Worm (Caenorhabditis elegans) whole organism, young adult: Measurements from ENCODE around the gene nhr-255.

Experiments used
- B0336.3 ChIP-seq: fragments of 200-800 bp; sonication (Bioruptor generic); IDR thresholded peaks from 2 replicates; pipeline ENCODE4 v1.3.6; 2022; ENCODE audit warnings: missing genetic modification characterization, missing compliant biosample characterization
- F22D6.2 ChIP-seq: sonication (generic microtip); optimal IDR thresholded peaks from 2 replicates; lab custom pipeline; 2016; ENCODE audit warnings: mild to moderate bottlenecking, missing genetic modification characterization, missing compliant biosample characterization
- F33H1.4 ChIP-seq: fragments of 200-800 bp; sonication (Bioruptor generic); IDR thresholded peaks from 2 replicates; pipeline ENCODE4 v1.3.6; 2022; ENCODE audit warnings: missing genetic modification reagents, missing genetic modification characterization, missing compliant biosample characterization
- F39B2.1 ChIP-seq: fragments of 200-800 bp; sonication (Bioruptor generic); IDR thresholded peaks from 2 replicates; pipeline ENCODE4 v1.3.6; 2022; ENCODE audit warnings: missing genetic modification reagents, missing genetic modification characterization, missing compliant biosample characterization
- K12H6.12 ChIP-seq: fragments of 200-800 bp; sonication (Bioruptor generic); optimal IDR thresholded peaks from 2 replicates; lab custom pipeline; 2018; ENCODE audit warnings: mild to moderate bottlenecking, missing genetic modification characterization, missing compliant biosample characterization
- Y53G8AR.9 ChIP-seq: fragments of 200-800 bp; sonication (Bioruptor generic); conservative IDR thresholded peaks from 2 replicates; pipeline ENCODE4 v1.3.6; 2022; ENCODE audit warnings: missing genetic modification reagents, missing genetic modification characterization, missing compliant biosample characterization
- Y56A3A.18 ChIP-seq: fragments of 200-800 bp; sonication (Bioruptor generic); IDR thresholded peaks from 2 replicates; pipeline ENCODE4 v1.3.6; 2022; ENCODE audit warnings: missing genetic modification reagents, missing genetic modification characterization, missing compliant biosample characterization
- aptf-3 ChIP-seq: fragments of 200-800 bp; sonication (Bioruptor generic); IDR thresholded peaks from 2 replicates; pipeline ENCODE4 v1.3.6; 2022; ENCODE audit warnings: missing genetic modification characterization, missing compliant biosample characterization
- atf-7 ChIP-seq: sonication (generic microtip); optimal IDR thresholded peaks from 2 replicates; lab custom pipeline; 2017; ENCODE audit warnings: mild to moderate bottlenecking, missing genetic modification characterization, missing compliant biosample characterization
- attf-3 ChIP-seq: fragments of 200-800 bp; sonication (Bioruptor generic); conservative IDR thresholded peaks from 2 replicates; pipeline ENCODE4 v1.3.6; 2022; ENCODE audit warnings: missing genetic modification reagents, missing genetic modification characterization, missing compliant biosample characterization
- attf-5 ChIP-seq: fragments of 200-800 bp; sonication (Bioruptor generic); optimal IDR thresholded peaks from 2 replicates; lab custom pipeline; 2018; ENCODE audit warnings: mild to moderate bottlenecking, missing genetic modification characterization, missing compliant biosample characterization
- attf-6 ChIP-seq: fragments of 200-800 bp; sonication (Bioruptor generic); IDR thresholded peaks from 2 replicates; pipeline ENCODE4 v1.3.6; 2022; ENCODE audit warnings: missing genetic modification reagents, missing genetic modification characterization, missing compliant biosample characterization
- bed-1 ChIP-seq: fragments of 200-800 bp; sonication (Bioruptor generic); IDR thresholded peaks from 2 replicates; pipeline ENCODE4 v1.3.6; 2022; ENCODE audit warnings: missing genetic modification reagents, missing genetic modification characterization, missing compliant biosample characterization
- bed-2 ChIP-seq: fragments of 200-800 bp; sonication (Bioruptor generic); IDR thresholded peaks from 2 replicates; pipeline ENCODE4 v1.3.6; 2022; ENCODE audit warnings: missing genetic modification reagents, missing genetic modification characterization, missing compliant biosample characterization
- cebp-1 ChIP-seq, 2 experiments: fragments of 200-800 bp in 1 of 2; sonication (Bioruptor generic) in 1 of 2; sonication (generic microtip) in 1 of 2; IDR thresholded peaks in 1 of 2; optimal IDR thresholded peaks in 1 of 2; 2 replicates each; pipeline versions ENCODE4 v1.3.6 to Lab custom; 2017 to 2022; ENCODE audit warnings: missing compliant biosample characterization in 2 of 2, missing genetic modification characterization in 2 of 2, mild to moderate bottlenecking in 1 of 2, missing genetic modification reagents in 1 of 2, moderate library complexity in 1 of 2
- ceh-27 ChIP-seq: fragments of 200-800 bp; sonication (Bioruptor generic); optimal IDR thresholded peaks from 2 replicates; lab custom pipeline; 2018; ENCODE audit warnings: mild to moderate bottlenecking, missing genetic modification characterization, moderate library complexity, missing compliant biosample characterization
- ceh-40 ChIP-seq: fragments of 200-800 bp; sonication (Bioruptor generic); IDR thresholded peaks from 2 replicates; pipeline ENCODE4 v1.3.6; 2022; ENCODE audit warnings: missing genetic modification characterization, missing compliant biosample characterization
- ceh-91 ChIP-seq: fragments of 200-800 bp; sonication (Bioruptor generic); IDR thresholded peaks from 2 replicates; pipeline ENCODE4 v1.3.6; 2022; ENCODE audit warnings: missing genetic modification reagents, missing genetic modification characterization, missing compliant biosample characterization
- dox-1 ChIP-seq: fragments of 200-800 bp; sonication (Bioruptor generic); IDR thresholded peaks from 2 replicates; pipeline ENCODE4 v1.3.6; 2022; ENCODE audit warnings: missing genetic modification reagents, missing genetic modification characterization, missing compliant biosample characterization
- dpl-1 ChIP-seq: fragments of 150-350 bp; optimal IDR thresholded peaks from 2 replicates; lab custom pipeline; 2014; ENCODE audit warnings: missing biosample characterization, missing genetic modification reagents, missing genetic modification characterization
- egrh-3 ChIP-seq: fragments of 200-800 bp; sonication (Bioruptor generic); IDR thresholded peaks from 2 replicates; pipeline ENCODE4 v1.3.6; 2022; ENCODE audit warnings: missing genetic modification reagents, missing genetic modification characterization, missing compliant biosample characterization
- fkh-3 ChIP-seq: sonication (generic microtip); optimal IDR thresholded peaks from 2 replicates; lab custom pipeline; 2016; ENCODE audit warnings: mild to moderate bottlenecking, missing genetic modification characterization, missing compliant biosample characterization
- him-1 ChIP-seq: sonication (generic microtip); optimal IDR thresholded peaks from 2 replicates; lab custom pipeline; 2016; ENCODE audit warnings: missing genotype, missing genetic modification reagents, missing genetic modification characterization, missing compliant biosample characterization
- hlh-12 ChIP-seq: sonication (generic microtip); optimal IDR thresholded peaks from 2 replicates; lab custom pipeline; 2016; ENCODE audit warnings: missing genetic modification characterization, missing compliant biosample characterization
- hmg-20 ChIP-seq: fragments of 200-800 bp; sonication (Bioruptor generic); IDR thresholded peaks from 2 replicates; pipeline ENCODE4 v1.3.6; 2022; ENCODE audit warnings: missing genetic modification reagents, missing genetic modification characterization, missing compliant biosample characterization
- lin-40 ChIP-seq: sonication (generic microtip); optimal IDR thresholded peaks from 2 replicates; lab custom pipeline; 2016; ENCODE audit warnings: missing genetic modification characterization, mild to moderate bottlenecking, missing compliant biosample characterization, missing genotype, missing genetic modification reagents
- lir-1 ChIP-seq: fragments of 200-800 bp; sonication (Bioruptor generic); conservative IDR thresholded peaks from 2 replicates; pipeline ENCODE4 v1.3.6; 2022; ENCODE audit warnings: missing genetic modification reagents, missing genetic modification characterization, missing compliant biosample characterization
- lsy-27 ChIP-seq: sonication (generic microtip); optimal IDR thresholded peaks from 2 replicates; lab custom pipeline; 2017; ENCODE audit warnings: missing genetic modification characterization, mild to moderate bottlenecking, missing compliant biosample characterization, antibody characterized with exemption, missing genotype, borderline replicate concordance; ENCODE audit not compliant: insufficient read depth
- madf-6 ChIP-seq: fragments of 200-800 bp; sonication (Bioruptor generic); IDR thresholded peaks from 2 replicates; pipeline ENCODE4 v1.3.6; 2022; ENCODE audit warnings: missing genetic modification reagents, missing genetic modification characterization, missing compliant biosample characterization
- mcd-1 ChIP-seq: fragments of 200-800 bp; sonication (Bioruptor generic); IDR thresholded peaks from 2 replicates; pipeline ENCODE4 v1.3.6; 2022; ENCODE audit warnings: missing genetic modification reagents, missing genetic modification characterization, missing compliant biosample characterization
- mxl-1 ChIP-seq: sonication (generic microtip); optimal IDR thresholded peaks from 2 replicates; lab custom pipeline; 2016; ENCODE audit warnings: missing genetic modification characterization, missing compliant biosample characterization
- nfya-1 ChIP-seq: sonication (generic microtip); optimal IDR thresholded peaks from 2 replicates; lab custom pipeline; 2017; ENCODE audit warnings: antibody characterized with exemption, missing compliant biosample characterization, missing genetic modification characterization, borderline replicate concordance; ENCODE audit not compliant: insufficient read depth
- nfya-2 ChIP-seq: fragments of 200-800 bp; sonication (Bioruptor generic); IDR thresholded peaks from 2 replicates; pipeline ENCODE4 v1.3.6; 2022; ENCODE audit warnings: missing genetic modification reagents, missing genetic modification characterization, missing compliant biosample characterization
- nfyb-1 ChIP-seq: fragments of 200-800 bp; sonication (Bioruptor generic); IDR thresholded peaks from 2 replicates; pipeline ENCODE4 v1.3.6; 2022; ENCODE audit warnings: missing genetic modification reagents, missing genetic modification characterization, missing compliant biosample characterization
- nhr-120 ChIP-seq: fragments of 200-800 bp; sonication (Bioruptor generic); IDR thresholded peaks from 2 replicates; pipeline ENCODE4 v1.3.6; 2022; ENCODE audit warnings: missing genetic modification characterization, missing compliant biosample characterization
- nhr-179 ChIP-seq: sonication (generic microtip); optimal IDR thresholded peaks from 2 replicates; lab custom pipeline; 2016; ENCODE audit warnings: mild to moderate bottlenecking, missing genetic modification characterization, missing compliant biosample characterization
- nhr-80 ChIP-seq: sonication (generic microtip); optimal IDR thresholded peaks from 2 replicates; lab custom pipeline; 2016; ENCODE audit warnings: missing genetic modification characterization, missing compliant biosample characterization
- rcor-1 ChIP-seq: fragments of 200-800 bp; sonication (Bioruptor generic); IDR thresholded peaks from 2 replicates; pipeline ENCODE4 v1.3.6; 2022; ENCODE audit warnings: missing genetic modification reagents, missing genetic modification characterization, missing compliant biosample characterization
- rec-8 ChIP-seq, 2 experiments: sonication (generic microtip); optimal IDR thresholded peaks; 2 replicates each; lab custom pipeline; 2016; ENCODE audit warnings: mild to moderate bottlenecking in 2 of 2, missing genetic modification characterization in 2 of 2, missing genetic modification reagents in 2 of 2, missing genotype in 2 of 2, missing biosample characterization in 1 of 2, missing compliant biosample characterization in 1 of 2, moderate library complexity in 1 of 2
- sdz-38 ChIP-seq: sonication (generic microtip); optimal IDR thresholded peaks from 2 replicates; lab custom pipeline; 2016; ENCODE audit warnings: missing genotype, missing genetic modification characterization, missing compliant biosample characterization
- snpc-3.4 ChIP-seq: sonication (generic microtip); optimal IDR thresholded peaks from 2 replicates; lab custom pipeline; 2017; ENCODE audit warnings: missing genetic modification characterization, mild to moderate bottlenecking, missing compliant biosample characterization, antibody characterized with exemption, moderate library complexity, missing genotype, missing genetic modification reagents
- snpc-4 ChIP-seq, 5 experiments: fragments of 150-350 bp in 1 of 5; sonication (generic microtip) in 4 of 5; optimal IDR thresholded peaks; 2 replicates each; lab custom pipeline; 2014 to 2018; ENCODE audit warnings: missing genetic modification characterization in 5 of 5, missing biosample characterization in 3 of 5, antibody characterized with exemption in 2 of 5, mild to moderate bottlenecking in 2 of 5, missing compliant biosample characterization in 2 of 5, missing genotype in 2 of 5, moderate library complexity in 2 of 5, missing genetic modification reagents in 1 of 5
- somi-1 ChIP-seq: fragments of 200-800 bp; sonication (Bioruptor generic); optimal IDR thresholded peaks from 2 replicates; lab custom pipeline; 2018; ENCODE audit warnings: mild to moderate bottlenecking, missing genetic modification characterization, missing compliant biosample characterization
- tbp1 ChIP-seq: fragments of 200-800 bp; sonication (Bioruptor generic); optimal IDR thresholded peaks from 2 replicates; lab custom pipeline; 2018; ENCODE audit warnings: mild to moderate bottlenecking, missing genetic modification characterization, missing compliant biosample characterization
- tlf-1 ChIP-seq: fragments of 200-800 bp; sonication (Bioruptor generic); optimal IDR thresholded peaks from 2 replicates; lab custom pipeline; 2018; ENCODE audit warnings: mild to moderate bottlenecking, missing genetic modification characterization, missing compliant biosample characterization
- unc-130 ChIP-seq: sonication (generic microtip); optimal IDR thresholded peaks from 2 replicates; lab custom pipeline; 2016; ENCODE audit warnings: missing genetic modification reagents, missing genetic modification characterization, missing compliant biosample characterization
- unc-62 ChIP-seq: fragments of 150-350 bp; optimal IDR thresholded peaks from 2 replicates; lab custom pipeline; 2014; ENCODE audit warnings: missing biosample characterization, missing genetic modification reagents, missing genetic modification characterization
- ztf-26 ChIP-seq: sonication (generic microtip); optimal IDR thresholded peaks from 2 replicates; lab custom pipeline; 2017; ENCODE audit warnings: missing genetic modification characterization, missing compliant biosample characterization

The nhr-255 gene

ce11 chrX:15736419-15736818 lies 6.0 kb upstream of the nhr-255 start (continued):
- TF ChIP-seq sdz-38 (tag; lab: Kevin White, UChicago) (no peak), rec-8 (tag; optimal IDR thresholded peaks at IDR 0.05; lab: Kevin White, UChicago) (no peak), nhr-179 (tag; lab: Kevin White, UChicago) (no peak), unc-130 (GFP tag; lab: Kevin White, UChicago) (no peak), Y53G8AR.9 (GFP tag; lab: Robert Waterston, UW) (no peak), snpc-4 (GFP tag; optimal IDR thresholded peaks at IDR 0.05; lab: Kevin White, UChicago) (no peak), snpc-4 (tag; optimal IDR thresholded peaks at IDR 0.05; lab: Kevin White, UChicago) (peak in 2 of 4 experiments; percentile 32 to 64), rcor-1 (GFP tag; lab: Robert Waterston, UW) (peak; percentile 26; the same call in 1 of the 2 replicates), tbp1 (GFP tag; lab: Kevin White, UChicago) (peak; percentile 67), hlh-12 (no peak), cebp-1 (GFP tag; IDR thresholded peaks at IDR 0.05; lab: Robert Waterston, UW) (no peak), cebp-1 (tag; optimal IDR thresholded peaks at IDR 0.05; lab: Kevin White, UChicago) (peak; percentile 66), nfya-2 (no peak), bed-2 (no peak), hmg-20 (GFP tag; lab: Robert Waterston, UW) (no peak), ztf-26 (peak; percentile 70), nhr-120 (GFP tag; lab: Robert Waterston, UW) (no peak), fkh-3 (no peak), ceh-40 (GFP tag; lab: Robert Waterston, UW) (no peak), lin-40 (tag; lab: Kevin White, UChicago) (peak; percentile 92), somi-1 (GFP tag; lab: Kevin White, UChicago) (no peak), unc-62 (GFP tag; lab: Kevin White, UChicago) (no peak), B0336.3 (GFP tag; lab: Robert Waterston, UW) (peak; percentile 40; the same call in 1 of the 2 replicates), F33H1.4 (GFP tag; lab: Robert Waterston, UW) (no peak), tlf-1 (GFP tag; lab: Kevin White, UChicago) (no peak), nfyb-1 (GFP tag; lab: Robert Waterston, UW) (peak; percentile 64; the same call in 1 of the 2 replicates), egrh-3 (GFP tag; lab: Robert Waterston, UW) (no peak), F22D6.2 (peak; percentile 41), madf-6 (GFP tag; lab: Robert Waterston, UW) (no peak), ceh-91 (GFP tag; lab: Robert Waterston, UW) (no peak), nfya-1 (tag; lab: Kevin White, UChicago) (no peak), nhr-80 (tag; lab: Kevin White, UChicago) (peak; percentile 47), him-1 (no peak), lir-1 (GFP tag; lab: Robert Waterston, UW) (no peak), atf-7 (peak; percentile 8), attf-5 (GFP tag; lab: Kevin White, UChicago) (no peak), mcd-1 (GFP tag; lab: Robert Waterston, UW) (peak; percentile 41; the same call in 1 of the 2 replicates), bed-1 (GFP tag; lab: Robert Waterston, UW) (no peak), K12H6.12 (tag; lab: Kevin White, UChicago) (peak; percentile 6), attf-6 (GFP tag; lab: Robert Waterston, UW) (no peak), snpc-3.4 (tag; lab: Kevin White, UChicago) (no peak), F39B2.1 (GFP tag; lab: Robert Waterston, UW) (no peak), attf-3 (GFP tag; lab: Robert Waterston, UW) (no peak), dpl-1 (GFP tag; lab: Kevin White, UChicago) (no peak), Y56A3A.18 (peak; percentile 72), mxl-1 (tag; lab: Kevin White, UChicago) (no peak), dox-1 (GFP tag; lab: Robert Waterston, UW) (peak; percentile 78), lsy-27 (no peak), aptf-3 (GFP tag; lab: Robert Waterston, UW) (no peak), ceh-27 (peak; percentile 49)
